Fruit fly (Drosophila melanogaster) whole organism, embryonic: ENCODE results near the gene CG33332.

Experiments used
- Ada2b ChIP-seq: fragments of 200-800 bp; sonication (Bioruptor generic); IDR thresholded peaks from 2 replicates; pipeline ENCODE4 v1.3.6; 2022; ENCODE audit warnings: missing biosample characterization, missing genetic modification characterization
- Asciz ChIP-seq: fragments of 200-800 bp; sonication (Bioruptor generic); optimal IDR thresholded peaks from 2 replicates; lab custom pipeline; 2017; ENCODE audit warnings: missing biosample characterization, mild to moderate bottlenecking, missing genetic modification characterization, missing genetic modification reagents
- Bteb2 ChIP-seq: fragments of 200-800 bp; sonication (Bioruptor generic); optimal IDR thresholded peaks from 2 replicates; lab custom pipeline; 2016; ENCODE audit warnings: missing biosample characterization, missing genetic modification characterization
- C15 ChIP-seq: fragments of 200-800 bp; sonication (Bioruptor generic); IDR thresholded peaks from 3 replicates; pipeline ENCODE4 v1.3.6; 2022; ENCODE audit warnings: missing biosample characterization, missing genetic modification characterization
- CG11398 ChIP-seq: fragments of 200-800 bp; sonication (Bioruptor generic); optimal IDR thresholded peaks from 2 replicates; lab custom pipeline; 2016; ENCODE audit warnings: missing biosample characterization, missing genetic modification characterization
- CG11456 ChIP-seq: fragments of 200-800 bp; sonication (Bioruptor generic); IDR thresholded peaks from 3 replicates; pipeline ENCODE4 v1.3.6; 2022; ENCODE audit warnings: missing biosample characterization, missing genetic modification characterization
- CG12391 ChIP-seq: fragments of 200-800 bp; sonication (Bioruptor generic); optimal IDR thresholded peaks from 3 replicates; lab custom pipeline; 2018; ENCODE audit warnings: missing biosample characterization, mild to moderate bottlenecking, missing genetic modification characterization, moderate library complexity
- CG12942 ChIP-seq: fragments of 200-800 bp; sonication (Bioruptor generic); optimal IDR thresholded peaks from 3 replicates; lab custom pipeline; 2016; ENCODE audit warnings: missing biosample characterization, missing genetic modification characterization
- CG13424 ChIP-seq: fragments of 200-800 bp; sonication (Bioruptor generic); optimal IDR thresholded peaks from 2 replicates; lab custom pipeline; 2019; ENCODE audit warnings: missing biosample characterization, mild to moderate bottlenecking, missing genetic modification characterization, moderate library complexity
- CG15269 ChIP-seq: fragments of 200-800 bp; sonication (Bioruptor generic); optimal IDR thresholded peaks from 2 replicates; lab custom pipeline; 2018; ENCODE audit warnings: missing biosample characterization, mild to moderate bottlenecking, missing genetic modification characterization, moderate library complexity
- CG15696 ChIP-seq: fragments of 200-800 bp; sonication (Bioruptor generic); optimal IDR thresholded peaks from 2 replicates; lab custom pipeline; 2019; ENCODE audit warnings: missing biosample characterization, mild to moderate bottlenecking, missing genetic modification characterization, moderate library complexity
- CG17612 ChIP-seq: fragments of 200-800 bp; sonication (Bioruptor generic); IDR thresholded peaks from 2 replicates; pipeline ENCODE4 v1.3.6; 2022; ENCODE audit warnings: missing biosample characterization, missing genetic modification characterization
- CG18599 ChIP-seq: fragments of 200-800 bp; sonication (Bioruptor generic); optimal IDR thresholded peaks from 3 replicates; lab custom pipeline; 2017; ENCODE audit warnings: missing biosample characterization, missing genetic modification characterization, mild to moderate bottlenecking, moderate library complexity, missing genetic modification reagents
- CG6689 ChIP-seq: fragments of 200-800 bp; sonication (Bioruptor generic); IDR thresholded peaks from 2 replicates; pipeline ENCODE4 v1.3.6; 2022; ENCODE audit warnings: missing biosample characterization, missing genetic modification characterization
- CG7271 ChIP-seq: fragments of 200-800 bp; sonication (Bioruptor generic); optimal IDR thresholded peaks from 2 replicates; lab custom pipeline; 2018; ENCODE audit warnings: missing biosample characterization, mild to moderate bottlenecking, missing genetic modification characterization, moderate library complexity
- CG8290 ChIP-seq, 3 experiments: fragments of 200-800 bp; sonication (Bioruptor generic); optimal IDR thresholded peaks; 2 replicates each; lab custom pipeline; 2016 to 2019; ENCODE audit warnings: missing biosample characterization in 3 of 3, missing genetic modification characterization in 3 of 3, mild to moderate bottlenecking in 2 of 3, moderate library complexity in 1 of 3
- CG8388 ChIP-seq: fragments of 200-800 bp; sonication (Bioruptor generic); optimal IDR thresholded peaks from 2 replicates; lab custom pipeline; 2019; ENCODE audit warnings: missing biosample characterization, mild to moderate bottlenecking, missing genetic modification characterization, moderate library complexity
- CG9609 ChIP-seq: fragments of 200-800 bp; sonication (Bioruptor generic); optimal IDR thresholded peaks from 3 replicates; lab custom pipeline; 2016; ENCODE audit warnings: missing biosample characterization, missing genetic modification characterization
- Gug ChIP-seq: fragments of 200-800 bp; sonication (Bioruptor generic); IDR thresholded peaks from 4 replicates; pipeline ENCODE4 v1.3.6; 2022; ENCODE audit warnings: missing biosample characterization, missing genetic modification characterization
- Hr51 ChIP-seq, 2 experiments: fragments of 200-800 bp; sonication (Bioruptor generic); optimal IDR thresholded peaks; 2 replicates in 1 of 2; 3 replicates in 1 of 2; lab custom pipeline; 2016 to 2018; ENCODE audit warnings: missing biosample characterization in 2 of 2, missing genetic modification characterization in 2 of 2, mild to moderate bottlenecking in 1 of 2, moderate library complexity in 1 of 2
- Lim3 ChIP-seq: fragments of 200-800 bp; sonication (Bioruptor generic); IDR thresholded peaks from 2 replicates; pipeline ENCODE4 v1.3.6; 2022; ENCODE audit warnings: missing biosample characterization, missing genetic modification characterization
- Mad ChIP-seq: fragments of 200-800 bp; sonication (Bioruptor generic); optimal IDR thresholded peaks from 2 replicates; lab custom pipeline; 2016; ENCODE audit warnings: missing biosample characterization, missing genetic modification characterization
- NK7.1 ChIP-seq: fragments of 200-800 bp; sonication (Bioruptor generic); optimal IDR thresholded peaks from 3 replicates; lab custom pipeline; 2016; ENCODE audit warnings: missing biosample characterization, missing genetic modification characterization
- Oaz ChIP-seq: fragments of 200-800 bp; sonication (Bioruptor generic); IDR thresholded peaks from 2 replicates; pipeline ENCODE4 v1.3.6; 2022; ENCODE audit warnings: missing biosample characterization, missing genetic modification characterization
- Pdp1 ChIP-seq, 2 experiments: fragments of 200-800 bp; sonication (Bioruptor generic); optimal IDR thresholded peaks; 3 replicates each; lab custom pipeline; 2016; ENCODE audit warnings: missing biosample characterization in 2 of 2, missing genetic modification characterization in 2 of 2, mild to moderate bottlenecking in 1 of 2, moderate library complexity in 1 of 2
- Scr ChIP-seq: fragments of 200-800 bp; sonication (Bioruptor generic); IDR thresholded peaks from 2 replicates; pipeline ENCODE4 v1.3.6; 2022; ENCODE audit warnings: missing biosample characterization, missing genetic modification characterization; ENCODE audit not compliant: partially characterized antibody
- Side ChIP-seq: fragments of 200-800 bp; sonication (Bioruptor generic); optimal IDR thresholded peaks from 2 replicates; lab custom pipeline; 2016; ENCODE audit warnings: missing biosample characterization, missing genetic modification characterization
- Trl ChIP-seq, 3 experiments: fragments of >200 bp in 2 of 3; fragments of 200-800 bp in 1 of 3; sonication (Bioruptor generic) in 1 of 3; optimal IDR thresholded peaks; 2 replicates in 1 of 3; 3 replicates in 2 of 3; lab custom pipeline; 2016 to 2017; ENCODE audit warnings: missing biosample characterization in 1 of 3, missing genetic modification characterization in 1 of 3
- crol ChIP-seq: fragments of 200-800 bp; sonication (Bioruptor generic); IDR thresholded peaks from 2 replicates; pipeline ENCODE4 v1.3.6; 2022; ENCODE audit warnings: missing biosample characterization, missing genetic modification characterization
- dmrt99B ChIP-seq: fragments of 200-800 bp; sonication (Bioruptor generic); optimal IDR thresholded peaks from 2 replicates; lab custom pipeline; 2018; ENCODE audit warnings: missing biosample characterization, mild to moderate bottlenecking, missing genetic modification characterization, moderate library complexity
- dpn ChIP-seq, 2 experiments: fragments of 200-800 bp; sonication (Bioruptor generic); optimal IDR thresholded peaks; 3 replicates each; lab custom pipeline; 2016; ENCODE audit warnings: missing biosample characterization in 2 of 2, missing genetic modification characterization in 2 of 2
- dysf ChIP-seq: fragments of 200-800 bp; sonication (Bioruptor generic); IDR thresholded peaks from 3 replicates; pipeline ENCODE4 v1.3.6; 2022; ENCODE audit warnings: missing biosample characterization, missing genetic modification characterization
- gce ChIP-seq: fragments of 200-800 bp; sonication (Bioruptor generic); IDR thresholded peaks from 3 replicates; pipeline ENCODE4 v1.3.6; 2022; ENCODE audit warnings: missing biosample characterization, missing genetic modification characterization
- gem ChIP-seq: fragments of 200-800 bp; sonication (Bioruptor generic); optimal IDR thresholded peaks from 2 replicates; lab custom pipeline; 2019; ENCODE audit warnings: missing biosample characterization, mild to moderate bottlenecking, missing genetic modification characterization, moderate library complexity
- gsb ChIP-seq: fragments of 200-800 bp; sonication (Bioruptor generic); IDR thresholded peaks from 2 replicates; pipeline ENCODE4 v1.3.6; 2022; ENCODE audit warnings: missing biosample characterization, missing genetic modification characterization
- gsb-n ChIP-seq: fragments of 200-800 bp; sonication (Bioruptor generic); optimal IDR thresholded peaks from 3 replicates; lab custom pipeline; 2018; ENCODE audit warnings: missing biosample characterization, mild to moderate bottlenecking, missing genetic modification characterization
- hbn ChIP-seq: fragments of 200-800 bp; sonication (Bioruptor generic); IDR thresholded peaks from 2 replicates; pipeline ENCODE4 v1.3.6; 2022; ENCODE audit warnings: missing biosample characterization, missing genetic modification characterization; ENCODE audit not compliant: partially characterized antibody
- jing ChIP-seq: fragments of 200-800 bp; sonication (Bioruptor generic); optimal IDR thresholded peaks from 2 replicates; lab custom pipeline; 2018; ENCODE audit warnings: missing biosample characterization, mild to moderate bottlenecking, missing genetic modification characterization
- jumu ChIP-seq: fragments of 200-800 bp; sonication (Bioruptor generic); optimal IDR thresholded peaks from 3 replicates; lab custom pipeline; 2016; ENCODE audit warnings: missing biosample characterization, missing genetic modification characterization
- klu ChIP-seq: fragments of 200-800 bp; sonication (Bioruptor generic); IDR thresholded peaks from 2 replicates; pipeline ENCODE4 v1.3.6; 2022; ENCODE audit warnings: missing biosample characterization, missing genetic modification characterization
- maf-S ChIP-seq: fragments of 200-800 bp; sonication (Bioruptor generic); optimal IDR thresholded peaks from 2 replicates; lab custom pipeline; 2016; ENCODE audit warnings: missing biosample characterization, missing genetic modification characterization
- psq ChIP-seq: fragments of 200-800 bp; sonication (Bioruptor generic); optimal IDR thresholded peaks from 2 replicates; lab custom pipeline; 2017; ENCODE audit warnings: missing biosample characterization, missing genetic modification characterization
- row ChIP-seq: fragments of 200-800 bp; sonication (Bioruptor generic); IDR thresholded peaks from 3 replicates; pipeline ENCODE4 v1.3.6; 2022; ENCODE audit warnings: missing biosample characterization, missing genetic modification characterization
- scrt ChIP-seq: fragments of 200-800 bp; sonication (Bioruptor generic); optimal IDR thresholded peaks from 2 replicates; lab custom pipeline; 2018; ENCODE audit warnings: missing biosample characterization, mild to moderate bottlenecking, missing genetic modification characterization, moderate library complexity
- sima ChIP-seq: fragments of 200-800 bp; sonication (Bioruptor generic); optimal IDR thresholded peaks from 2 replicates; lab custom pipeline; 2016; ENCODE audit warnings: missing biosample characterization, missing genetic modification characterization
- trem ChIP-seq: fragments of 200-800 bp; optimal IDR thresholded peaks from 3 replicates; lab custom pipeline; 2019; ENCODE audit warnings: missing biosample characterization, mild to moderate bottlenecking, missing genetic modification characterization, moderate library complexity
- vvl ChIP-seq: fragments of 200-800 bp; sonication (Bioruptor generic); IDR thresholded peaks from 2 replicates; pipeline ENCODE4 v1.3.6; 2022; ENCODE audit warnings: missing biosample characterization, missing genetic modification characterization
- wek ChIP-seq: fragments of 200-800 bp; sonication (Bioruptor generic); optimal IDR thresholded peaks from 3 replicates; lab custom pipeline; 2018; ENCODE audit warnings: missing biosample characterization, mild to moderate bottlenecking, missing genetic modification characterization, moderate library complexity
- zen ChIP-seq: fragments of 200-800 bp; sonication (Bioruptor generic); optimal IDR thresholded peaks from 3 replicates; lab custom pipeline; 2018; ENCODE audit warnings: missing biosample characterization, mild to moderate bottlenecking, missing genetic modification characterization, moderate library complexity

The CG33332 gene

dm6 chr3R:14886011-14886534, at the start of gene CG33332, which contains the start of the genes Rrp6 and CG33331 (continued):
- TF ChIP-seq sima (GFP tag; lab: Kevin White, UChicago) (no peak), trem (tag; lab: Kevin White, UChicago) (peak; percentile 67), Scr (GFP tag; lab: Robert Waterston, UW) (peak; percentile 46), zen (tag; lab: Kevin White, UChicago) (peak; percentile 35), Mad (GFP tag; lab: Kevin White, UChicago) (peak; percentile 45), vvl (GFP tag; lab: Robert Waterston, UW) (peak; percentile 65), NK7.1 (no peak), maf-S (GFP tag; lab: Kevin White, UChicago) (peak; percentile 61), CG15269 (tag; lab: Kevin White, UChicago) (peak; percentile 79), CG12391 (tag; lab: Kevin White, UChicago) (peak; percentile 83), dpn (GFP tag; optimal IDR thresholded peaks at IDR 0.05; lab: Kevin White, UChicago) (peak; percentile 67 to 80), Oaz (GFP tag; lab: Robert Waterston, UW) (no peak), jing (GFP tag; lab: Kevin White, UChicago) (no peak), Side (peak; percentile 35), CG6689 (peak; percentile 77), CG15696 (tag; lab: Kevin White, UChicago) (peak; percentile 63), dysf (peak; percentile 65; the same call in 2 of the 3 replicates), CG8290 (GFP tag; optimal IDR thresholded peaks at IDR 0.05; lab: Kevin White, UChicago) (peak; percentile 35), CG8290 (tag; optimal IDR thresholded peaks at IDR 0.05; lab: Kevin White, UChicago) (no peak), CG11456 (GFP tag; lab: Robert Waterston, UW) (peak; percentile 61; the same call in 2 of the 3 replicates), Lim3 (no peak), CG18599 (no peak), Bteb2 (GFP tag; lab: Kevin White, UChicago) (peak; percentile 54), Pdp1 (GFP tag; optimal IDR thresholded peaks at IDR 0.05; lab: Kevin White, UChicago) (peak; percentile 29 to 59), klu (GFP tag; lab: Robert Waterston, UW) (no peak; the same call in 1 of the 2 replicates), dmrt99B (tag; lab: Kevin White, UChicago) (no peak), psq (GFP tag; lab: Kevin White, UChicago) (peak; percentile 10), CG9609 (GFP tag; lab: Kevin White, UChicago) (peak; percentile 60), gce (GFP tag; lab: Robert Waterston, UW) (no peak), Gug (GFP tag; lab: Robert Waterston, UW) (peak; percentile 40; the same call in 2 of the 4 replicates), gsb (GFP tag; lab: Robert Waterston, UW) (no peak), gem (tag; lab: Kevin White, UChicago) (peak; percentile 80), scrt (GFP tag; lab: Kevin White, UChicago) (peak; percentile 62), row (GFP tag; lab: Robert Waterston, UW) (peak; percentile 79), CG8388 (peak; percentile 31), CG12942 (GFP tag; lab: Kevin White, UChicago) (peak; percentile 63), Asciz (no peak), CG7271 (no peak), Hr51 (GFP tag; optimal IDR thresholded peaks at IDR 0.05; lab: Kevin White, UChicago) (peak in 1 of 2 experiments; percentile 69), CG17612 (no peak), wek (GFP tag; lab: Kevin White, UChicago) (no peak), jumu (GFP tag; lab: Kevin White, UChicago) (peak; percentile 47), CG11398 (GFP tag; lab: Kevin White, UChicago) (no peak), Ada2b (GFP tag; lab: Robert Waterston, UW) (peak; percentile 34; the same call in 1 of the 2 replicates), C15 (0 out of 3 replicates have a peak, but pooled peaks have one; percentile 6), Trl (optimal IDR thresholded peaks at IDR 0.05; lab: Kevin White, UChicago) (no peak), Trl (GFP tag; optimal IDR thresholded peaks at IDR 0.05; lab: Kevin White, UChicago) (peak; percentile 68), CG13424 (tag; lab: Kevin White, UChicago) (peak; percentile 75), gsb-n (tag; lab: Kevin White, UChicago) (no peak), hbn (peak; percentile 48), crol (GFP tag; lab: Robert Waterston, UW) (no peak)
